Fruit fly (Drosophila melanogaster) whole organism, embryonic: Measurements from ENCODE around the gene CG32075.
A peak's percentile ranks its signal among the peaks of the same experiment; 100 is the strongest.

Experiments used
- Abd-B ChIP-seq: fragments of 200-800 bp; sonication (Bioruptor generic); optimal IDR thresholded peaks from 2 replicates; lab custom pipeline; 2018; ENCODE audit warnings: missing biosample characterization, mild to moderate bottlenecking, missing genetic modification characterization, moderate library complexity
- Antp ChIP-seq: fragments of 200-800 bp; sonication (Bioruptor generic); optimal IDR thresholded peaks from 3 replicates; lab custom pipeline; 2016; ENCODE audit warnings: missing biosample characterization, missing genetic modification characterization
- Atf-2 ChIP-seq: fragments of 200-800 bp; sonication (Bioruptor generic); optimal IDR thresholded peaks from 2 replicates; lab custom pipeline; 2016; ENCODE audit warnings: missing biosample characterization, missing genetic modification characterization
- CG11085 ChIP-seq: fragments of 200-800 bp; sonication (Bioruptor generic); IDR thresholded peaks from 2 replicates; pipeline ENCODE4 v1.3.6; 2022; ENCODE audit warnings: missing biosample characterization, missing genetic modification characterization
- CG12236 ChIP-seq: fragments of 200-800 bp; sonication (Bioruptor generic); optimal IDR thresholded peaks from 2 replicates; lab custom pipeline; 2016; ENCODE audit warnings: missing biosample characterization, missing genetic modification characterization
- CG12942 ChIP-seq: fragments of 200-800 bp; sonication (Bioruptor generic); optimal IDR thresholded peaks from 3 replicates; lab custom pipeline; 2016; ENCODE audit warnings: missing biosample characterization, missing genetic modification characterization
- CG15514 ChIP-seq: fragments of 200-800 bp; sonication (Bioruptor generic); optimal IDR thresholded peaks from 3 replicates; lab custom pipeline; 2017; ENCODE audit warnings: missing biosample characterization, missing genetic modification characterization, mild to moderate bottlenecking, moderate library complexity, missing genetic modification reagents
- CG15601 ChIP-seq: fragments of 200-800 bp; sonication (Bioruptor generic); optimal IDR thresholded peaks from 3 replicates; lab custom pipeline; 2019; ENCODE audit warnings: missing biosample characterization, mild to moderate bottlenecking, missing genetic modification characterization, moderate library complexity
- CG15696 ChIP-seq: fragments of 200-800 bp; sonication (Bioruptor generic); optimal IDR thresholded peaks from 2 replicates; lab custom pipeline; 2019; ENCODE audit warnings: missing biosample characterization, mild to moderate bottlenecking, missing genetic modification characterization, moderate library complexity
- CG1603 ChIP-seq: fragments of 200-800 bp; sonication (Bioruptor generic); optimal IDR thresholded peaks from 2 replicates; lab custom pipeline; 2019; ENCODE audit warnings: missing biosample characterization, mild to moderate bottlenecking, missing genetic modification characterization, moderate library complexity
- CG17361 ChIP-seq: fragments of 200-800 bp; sonication (Bioruptor generic); IDR thresholded peaks from 3 replicates; pipeline ENCODE4 v1.3.6; 2022; ENCODE audit warnings: missing biosample characterization, missing genetic modification characterization
- CG18011 ChIP-seq: fragments of 200-800 bp; sonication (Bioruptor generic); optimal IDR thresholded peaks from 2 replicates; lab custom pipeline; 2017; ENCODE audit warnings: missing biosample characterization, missing genetic modification characterization, mild to moderate bottlenecking, moderate library complexity, missing genotype
- CG3163 ChIP-seq: fragments of 200-800 bp; sonication (Bioruptor generic); optimal IDR thresholded peaks from 3 replicates; lab custom pipeline; 2016; ENCODE audit warnings: missing biosample characterization, missing genetic modification characterization
- CG33557 ChIP-seq: fragments of 200-800 bp; sonication (Bioruptor generic); optimal IDR thresholded peaks from 2 replicates; lab custom pipeline; 2019; ENCODE audit warnings: missing biosample characterization, mild to moderate bottlenecking, missing genetic modification characterization, moderate library complexity
- CG34422 ChIP-seq: fragments of 200-800 bp; sonication (Bioruptor generic); IDR thresholded peaks from 3 replicates; pipeline ENCODE4 v1.3.6; 2022; ENCODE audit warnings: missing biosample characterization, missing genetic modification characterization
- CG6765 ChIP-seq: fragments of 200-800 bp; sonication (Bioruptor generic); optimal IDR thresholded peaks from 3 replicates; lab custom pipeline; 2017; ENCODE audit warnings: missing biosample characterization, mild to moderate bottlenecking, missing genetic modification characterization
- CG7786 ChIP-seq: fragments of 200-800 bp; sonication (Bioruptor generic); optimal IDR thresholded peaks from 2 replicates; lab custom pipeline; 2016; ENCODE audit warnings: missing biosample characterization, missing genetic modification characterization
- CG8478 ChIP-seq: fragments of >200 bp; optimal IDR thresholded peaks from 2 replicates; lab custom pipeline; 2018
- CG9817 ChIP-seq: fragments of 200-800 bp; sonication (Bioruptor generic); optimal IDR thresholded peaks from 2 replicates; lab custom pipeline; 2018; ENCODE audit warnings: missing biosample characterization, mild to moderate bottlenecking, missing genetic modification characterization, moderate library complexity
- CoRest ChIP-seq: fragments of 200-800 bp; sonication (Bioruptor generic); optimal IDR thresholded peaks from 3 replicates; lab custom pipeline; 2018; ENCODE audit warnings: missing biosample characterization, mild to moderate bottlenecking, missing genetic modification characterization, moderate library complexity
- D19B ChIP-seq: fragments of 200-800 bp; sonication (Bioruptor generic); optimal IDR thresholded peaks from 2 replicates; lab custom pipeline; 2017; ENCODE audit warnings: missing biosample characterization, mild to moderate bottlenecking, missing genetic modification characterization
- Deaf1 ChIP-seq: fragments of 200-800 bp; optimal IDR thresholded peaks from 3 replicates; lab custom pipeline; 2019; ENCODE audit warnings: missing biosample characterization, mild to moderate bottlenecking, missing genetic modification characterization, moderate library complexity
- Dek ChIP-seq: fragments of 200-800 bp; sonication (Bioruptor generic); optimal IDR thresholded peaks from 3 replicates; lab custom pipeline; 2019; ENCODE audit warnings: missing biosample characterization, mild to moderate bottlenecking, missing genetic modification characterization, moderate library complexity
- E2f2 ChIP-seq: fragments of 200-800 bp; sonication (Bioruptor generic); IDR thresholded peaks from 2 replicates; pipeline ENCODE4 v1.3.6; 2022; ENCODE audit warnings: missing biosample characterization, missing genetic modification characterization
- Elba2 ChIP-seq: fragments of 200-800 bp; sonication (Bioruptor generic); optimal IDR thresholded peaks from 3 replicates; lab custom pipeline; 2016; ENCODE audit warnings: missing biosample characterization, missing genetic modification characterization
- Fer2 ChIP-seq: fragments of 200-800 bp; sonication (Bioruptor generic); optimal IDR thresholded peaks from 2 replicates; lab custom pipeline; 2018; ENCODE audit warnings: missing biosample characterization, mild to moderate bottlenecking, missing genetic modification characterization, moderate library complexity
- HHEX ChIP-seq: fragments of 200-800 bp; sonication (Bioruptor generic); optimal IDR thresholded peaks from 3 replicates; lab custom pipeline; 2017; ENCODE audit warnings: missing biosample characterization, mild to moderate bottlenecking, missing genetic modification characterization, missing genetic modification reagents
- Hand ChIP-seq: fragments of 200-800 bp; sonication (Bioruptor generic); optimal IDR thresholded peaks from 2 replicates; lab custom pipeline; 2017; ENCODE audit warnings: mild to moderate bottlenecking, missing biosample characterization, missing genetic modification reagents, missing genetic modification characterization
- Hr39 ChIP-seq: fragments of >200 bp; optimal IDR thresholded peaks from 2 replicates; lab custom pipeline; 2017
- Neu2 ChIP-seq: fragments of 200-800 bp; sonication (Bioruptor generic); optimal IDR thresholded peaks from 3 replicates; lab custom pipeline; 2016; ENCODE audit warnings: missing biosample characterization, missing genetic modification characterization, borderline replicate concordance
- Sox100B ChIP-seq: fragments of 200-800 bp; sonication (Bioruptor generic); optimal IDR thresholded peaks from 3 replicates; lab custom pipeline; 2018; ENCODE audit warnings: missing biosample characterization, mild to moderate bottlenecking, missing genetic modification characterization
- Taf1 ChIP-seq: fragments of 200-800 bp; sonication (Bioruptor generic); IDR thresholded peaks from 2 replicates; pipeline ENCODE4 v1.3.6; 2022; ENCODE audit warnings: missing biosample characterization, missing genetic modification characterization
- Xrp1 ChIP-seq: fragments of 200-800 bp; sonication (Bioruptor generic); IDR thresholded peaks from 2 replicates; pipeline ENCODE4 v1.3.6; 2022; ENCODE audit warnings: missing biosample characterization, missing genetic modification characterization
- al ChIP-seq: fragments of 200-800 bp; sonication (Bioruptor generic); IDR thresholded peaks from 2 replicates; pipeline ENCODE4 v1.3.6; 2022; ENCODE audit warnings: missing biosample characterization, missing genetic modification characterization
- ash1 ChIP-seq: fragments of 200-800 bp; sonication (Bioruptor generic); optimal IDR thresholded peaks from 2 replicates; lab custom pipeline; 2018; ENCODE audit warnings: missing biosample characterization, mild to moderate bottlenecking, missing genetic modification characterization
- caup ChIP-seq: fragments of 200-800 bp; sonication (Bioruptor generic); optimal IDR thresholded peaks from 3 replicates; lab custom pipeline; 2017; ENCODE audit warnings: missing biosample characterization, mild to moderate bottlenecking, missing genetic modification characterization, moderate library complexity; ENCODE audit not compliant: severe bottlenecking
- dmrt99B ChIP-seq: fragments of 200-800 bp; sonication (Bioruptor generic); optimal IDR thresholded peaks from 2 replicates; lab custom pipeline; 2018; ENCODE audit warnings: missing biosample characterization, mild to moderate bottlenecking, missing genetic modification characterization, moderate library complexity
- dpn ChIP-seq, 2 experiments: fragments of 200-800 bp; sonication (Bioruptor generic); optimal IDR thresholded peaks; 3 replicates each; lab custom pipeline; 2016; ENCODE audit warnings: missing biosample characterization in 2 of 2, missing genetic modification characterization in 2 of 2
- emc ChIP-seq: fragments of 200-800 bp; sonication (Bioruptor generic); optimal IDR thresholded peaks from 2 replicates; lab custom pipeline; 2016; ENCODE audit warnings: missing biosample characterization, missing genetic modification characterization
- fd102C ChIP-seq: fragments of 200-800 bp; sonication (Bioruptor generic); optimal IDR thresholded peaks from 2 replicates; lab custom pipeline; 2018; ENCODE audit warnings: missing biosample characterization, mild to moderate bottlenecking, missing genetic modification characterization, moderate library complexity
- gce ChIP-seq: fragments of 200-800 bp; sonication (Bioruptor generic); IDR thresholded peaks from 3 replicates; pipeline ENCODE4 v1.3.6; 2022; ENCODE audit warnings: missing biosample characterization, missing genetic modification characterization
- ham ChIP-seq: fragments of 200-800 bp; sonication (Bioruptor generic); IDR thresholded peaks from 2 replicates; pipeline ENCODE4 v1.3.6; 2022; ENCODE audit warnings: missing biosample characterization, missing genetic modification characterization
- jigr1 ChIP-seq: fragments of 200-800 bp; sonication (Bioruptor generic); IDR thresholded peaks from 3 replicates; pipeline ENCODE4 v1.3.6; 2022; ENCODE audit warnings: missing biosample characterization, missing genetic modification characterization
- lbe ChIP-seq: fragments of 200-800 bp; sonication (Bioruptor generic); optimal IDR thresholded peaks from 2 replicates; lab custom pipeline; 2016; ENCODE audit warnings: missing biosample characterization, mild to moderate bottlenecking, missing genetic modification characterization
- lmd ChIP-seq: fragments of 200-800 bp; sonication (Bioruptor generic); IDR thresholded peaks from 2 replicates; pipeline ENCODE4 v1.3.6; 2022; ENCODE audit warnings: missing biosample characterization, missing genetic modification characterization
- nerfin-1 ChIP-seq: fragments of 200-800 bp; sonication (Bioruptor generic); optimal IDR thresholded peaks from 3 replicates; lab custom pipeline; 2019; ENCODE audit warnings: missing biosample characterization, mild to moderate bottlenecking, missing genetic modification characterization, moderate library complexity
- pb ChIP-seq: fragments of 200-800 bp; sonication (Bioruptor generic); optimal IDR thresholded peaks from 3 replicates; lab custom pipeline; 2016; ENCODE audit warnings: missing biosample characterization, missing genetic modification characterization
- pfk ChIP-seq: fragments of 200-800 bp; sonication (Bioruptor generic); optimal IDR thresholded peaks from 2 replicates; lab custom pipeline; 2018; ENCODE audit warnings: missing biosample characterization, mild to moderate bottlenecking, missing genetic modification characterization, moderate library complexity
- pros ChIP-seq: fragments of 200-800 bp; sonication (Bioruptor generic); optimal IDR thresholded peaks from 3 replicates; lab custom pipeline; 2019; ENCODE audit warnings: missing biosample characterization, mild to moderate bottlenecking, missing genetic modification characterization, moderate library complexity
- slp2 ChIP-seq: fragments of 200-800 bp; sonication (Bioruptor generic); optimal IDR thresholded peaks from 2 replicates; lab custom pipeline; 2016; ENCODE audit warnings: missing biosample characterization, missing genetic modification characterization
- sna ChIP-seq: fragments of 200-800 bp; sonication (Bioruptor generic); IDR thresholded peaks from 2 replicates; pipeline ENCODE4 v1.3.6; 2022; ENCODE audit warnings: missing biosample characterization, missing genetic modification characterization; ENCODE audit not compliant: partially characterized antibody
- sr ChIP-seq: fragments of 200-800 bp; sonication (Bioruptor generic); IDR thresholded peaks from 3 replicates; pipeline ENCODE4 v1.3.6; 2022; ENCODE audit warnings: missing biosample characterization, missing genetic modification characterization

The CG32075 gene

dm6 chr3L:11070372-11070854 lies 5.7 kb upstream of the CG32075 start, which contains the start of gene Mocs1 (continued):
- TF ChIP-seq E2f2 (GFP tag; lab: Robert Waterston, UW) (no peak), CoRest (tag; lab: Kevin White, UChicago) (no peak), emc (no peak), sr (GFP tag; lab: Robert Waterston, UW) (no peak), CG7786 (no peak), CG11085 (GFP tag; lab: Robert Waterston, UW) (peak; percentile 20; the same call in 1 of the 2 replicates), Abd-B (no peak), pb (GFP tag; lab: Kevin White, UChicago) (no peak), CG12236 (GFP tag; lab: Kevin White, UChicago) (no peak), HHEX (GFP tag; lab: Kevin White, UChicago) (peak; percentile 6), dmrt99B (tag; lab: Kevin White, UChicago) (no peak), CG17361 (GFP tag; lab: Robert Waterston, UW) (no peak), Elba2 (GFP tag; lab: Kevin White, UChicago) (no peak), caup (GFP tag; lab: Kevin White, UChicago) (peak; percentile 6), Neu2 (GFP tag; lab: Kevin White, UChicago) (no peak), slp2 (GFP tag; lab: Kevin White, UChicago) (no peak), CG18011 (GFP tag; lab: Kevin White, UChicago) (no peak), CG15601 (tag; lab: Kevin White, UChicago) (no peak), CG33557 (GFP tag; lab: Kevin White, UChicago) (no peak), CG15514 (GFP tag; lab: Kevin White, UChicago) (peak; percentile 53), CG15696 (no peak), nerfin-1 (no peak), ash1 (GFP tag; lab: Kevin White, UChicago) (no peak), CG8478 (no peak), lmd (GFP tag; lab: Robert Waterston, UW) (no peak), CG6765 (GFP tag; lab: Kevin White, UChicago) (no peak), gce (GFP tag; lab: Robert Waterston, UW) (no peak), fd102C (GFP tag; lab: Kevin White, UChicago) (no peak), Atf-2 (GFP tag; lab: Kevin White, UChicago) (no peak), dpn (GFP tag; optimal IDR thresholded peaks at IDR 0.05; lab: Kevin White, UChicago) (no peak), CG34422 (GFP tag; lab: Robert Waterston, UW) (peak; percentile 77; the same call in 1 of the 3 replicates), Xrp1 (peak; percentile 28; the same call in 1 of the 2 replicates), Sox100B (GFP tag; lab: Kevin White, UChicago) (no peak), ham (GFP tag; lab: Robert Waterston, UW) (no peak), Taf1 (GFP tag; lab: Robert Waterston, UW) (no peak), CG1603 (no peak), Deaf1 (peak; percentile 8), al (GFP tag; lab: Robert Waterston, UW) (no peak), Dek (no peak), Hr39 (lab: Kevin White, UChicago) (no peak), CG9817 (tag; lab: Kevin White, UChicago) (no peak), CG12942 (no peak), lbe (GFP tag; lab: Kevin White, UChicago) (no peak), jigr1 (GFP tag; lab: Robert Waterston, UW) (no peak), Hand (GFP tag; lab: Kevin White, UChicago) (no peak), Antp (GFP tag; lab: Kevin White, UChicago) (no peak), D19B (GFP tag; lab: Kevin White, UChicago) (no peak), pfk (no peak), Fer2 (no peak), pros (GFP tag; lab: Kevin White, UChicago) (no peak), sna (GFP tag; lab: Robert Waterston, UW) (no peak), CG3163 (GFP tag; lab: Kevin White, UChicago) (no peak)
